Fruit fly (Drosophila melanogaster) whole organism, embryonic: ENCODE measurements around the gene ari-1.

Experiments used
- Atf-2 ChIP-seq: fragments of 200-800 bp; sonication (Bioruptor generic); optimal IDR thresholded peaks from 2 replicates; lab custom pipeline; 2016; ENCODE audit warnings: missing biosample characterization, missing genetic modification characterization
- Atf6 ChIP-seq: fragments of 200-800 bp; sonication (Bioruptor generic); IDR thresholded peaks from 2 replicates; pipeline ENCODE4 v1.3.6; 2022; ENCODE audit warnings: missing biosample characterization, missing genetic modification characterization
- CG10274 ChIP-seq: fragments of 200-800 bp; sonication (Bioruptor generic); optimal IDR thresholded peaks from 3 replicates; lab custom pipeline; 2017; ENCODE audit warnings: missing biosample characterization, mild to moderate bottlenecking, missing genetic modification characterization
- CG11504 ChIP-seq: fragments of 200-800 bp; sonication (Bioruptor generic); optimal IDR thresholded peaks from 3 replicates; lab custom pipeline; 2019; ENCODE audit warnings: missing biosample characterization, mild to moderate bottlenecking, missing genetic modification characterization, moderate library complexity
- CG12104 ChIP-seq: fragments of 200-800 bp; sonication (Bioruptor generic); optimal IDR thresholded peaks from 3 replicates; lab custom pipeline; 2016; ENCODE audit warnings: missing biosample characterization, missing genetic modification characterization
- CG12744 ChIP-seq: fragments of 200-800 bp; sonication (Bioruptor generic); optimal IDR thresholded peaks from 2 replicates; lab custom pipeline; 2016; ENCODE audit warnings: missing biosample characterization, missing genetic modification characterization
- CG14050 ChIP-seq: fragments of 200-800 bp; sonication (Bioruptor generic); IDR thresholded peaks from 3 replicates; pipeline ENCODE4 v1.3.6; 2022; ENCODE audit warnings: missing biosample characterization, missing genetic modification characterization
- CG14860 ChIP-seq: fragments of 200-800 bp; sonication (Bioruptor generic); IDR thresholded peaks from 3 replicates; pipeline ENCODE4 v1.3.6; 2022; ENCODE audit warnings: missing biosample characterization, missing genetic modification characterization; ENCODE audit not compliant: partially characterized antibody
- CG15011 ChIP-seq: fragments of 200-800 bp; sonication (Bioruptor generic); optimal IDR thresholded peaks from 3 replicates; lab custom pipeline; 2018; ENCODE audit warnings: missing biosample characterization, mild to moderate bottlenecking, missing genetic modification characterization
- CG16815 ChIP-seq: fragments of 200-800 bp; sonication (Bioruptor generic); optimal IDR thresholded peaks from 3 replicates; lab custom pipeline; 2017; ENCODE audit warnings: missing biosample characterization, mild to moderate bottlenecking, missing genetic modification characterization
- CG17612 ChIP-seq: fragments of 200-800 bp; sonication (Bioruptor generic); IDR thresholded peaks from 2 replicates; pipeline ENCODE4 v1.3.6; 2022; ENCODE audit warnings: missing biosample characterization, missing genetic modification characterization
- CG31224 ChIP-seq: fragments of 200-800 bp; sonication (Bioruptor generic); IDR thresholded peaks from 2 replicates; pipeline ENCODE4 v1.3.6; 2022; ENCODE audit warnings: missing biosample characterization, missing genetic modification characterization
- CG3726 ChIP-seq: fragments of 200-800 bp; sonication (Bioruptor generic); IDR thresholded peaks from 3 replicates; pipeline ENCODE4, ENCODE4 v1.3.6; 2022; ENCODE audit warnings: missing biosample characterization, missing genetic modification characterization
- CG4282 ChIP-seq: fragments of 200-800 bp; sonication (Bioruptor generic); optimal IDR thresholded peaks from 2 replicates; lab custom pipeline; 2016; ENCODE audit warnings: missing biosample characterization, missing genetic modification characterization
- CG4707 ChIP-seq: fragments of 200-800 bp; sonication (Bioruptor generic); optimal IDR thresholded peaks from 2 replicates; lab custom pipeline; 2018; ENCODE audit warnings: missing biosample characterization, mild to moderate bottlenecking, missing genetic modification characterization, moderate library complexity
- CG6683 ChIP-seq: fragments of 200-800 bp; sonication (Bioruptor generic); optimal IDR thresholded peaks from 2 replicates; lab custom pipeline; 2017; ENCODE audit warnings: missing biosample characterization, mild to moderate bottlenecking, missing genetic modification characterization, missing genetic modification reagents
- CG7745 ChIP-seq: fragments of 200-800 bp; sonication (Bioruptor generic); optimal IDR thresholded peaks from 2 replicates; lab custom pipeline; 2018; ENCODE audit warnings: missing biosample characterization, mild to moderate bottlenecking, missing genetic modification characterization, moderate library complexity
- CG7786 ChIP-seq: fragments of 200-800 bp; sonication (Bioruptor generic); optimal IDR thresholded peaks from 2 replicates; lab custom pipeline; 2016; ENCODE audit warnings: missing biosample characterization, missing genetic modification characterization
- CG9727 ChIP-seq: fragments of 200-800 bp; sonication (Bioruptor generic); optimal IDR thresholded peaks from 3 replicates; lab custom pipeline; 2017; ENCODE audit warnings: missing biosample characterization, mild to moderate bottlenecking, missing genetic modification characterization
- CG9932 ChIP-seq: fragments of 200-800 bp; sonication (Bioruptor generic); IDR thresholded peaks from 2 replicates; pipeline ENCODE4 v1.3.6; 2022; ENCODE audit warnings: missing biosample characterization, missing genetic modification characterization
- CHES-1-like ChIP-seq: fragments of 200-800 bp; sonication (Bioruptor generic); optimal IDR thresholded peaks from 2 replicates; lab custom pipeline; 2016; ENCODE audit warnings: missing biosample characterization, missing genetic modification characterization
- Dek ChIP-seq: fragments of 200-800 bp; sonication (Bioruptor generic); optimal IDR thresholded peaks from 3 replicates; lab custom pipeline; 2019; ENCODE audit warnings: missing biosample characterization, mild to moderate bottlenecking, missing genetic modification characterization, moderate library complexity
- Dfd ChIP-seq, 2 experiments: fragments of >200 bp; optimal IDR thresholded peaks; 2 replicates each; lab custom pipeline; 2017; ENCODE audit warnings: missing biosample characterization in 2 of 2, missing genetic modification characterization in 2 of 2
- E2f1 ChIP-seq: fragments of 200-800 bp; sonication (Bioruptor generic); IDR thresholded peaks from 2 replicates; pipeline ENCODE4 v1.3.6; 2022; ENCODE audit warnings: missing biosample characterization, missing genetic modification characterization
- Eip74EF ChIP-seq, 2 experiments: fragments of 200-800 bp in 1 of 2; fragments of >200 bp in 1 of 2; sonication (Bioruptor generic) in 1 of 2; optimal IDR thresholded peaks; 2 replicates each; lab custom pipeline; 2017 to 2019; ENCODE audit warnings: missing biosample characterization in 2 of 2, missing genetic modification characterization in 2 of 2, mild to moderate bottlenecking in 1 of 2, moderate library complexity in 1 of 2
- HHEX ChIP-seq: fragments of 200-800 bp; sonication (Bioruptor generic); optimal IDR thresholded peaks from 3 replicates; lab custom pipeline; 2017; ENCODE audit warnings: missing biosample characterization, mild to moderate bottlenecking, missing genetic modification characterization, missing genetic modification reagents
- Hr39 ChIP-seq: fragments of >200 bp; optimal IDR thresholded peaks from 2 replicates; lab custom pipeline; 2017
- Lim3 ChIP-seq: fragments of 200-800 bp; sonication (Bioruptor generic); IDR thresholded peaks from 2 replicates; pipeline ENCODE4 v1.3.6; 2022; ENCODE audit warnings: missing biosample characterization, missing genetic modification characterization
- NFAT ChIP-seq: fragments of 200-800 bp; sonication (Bioruptor generic); IDR thresholded peaks from 2 replicates; pipeline ENCODE4 v1.3.6; 2022; ENCODE audit warnings: missing biosample characterization, missing genetic modification characterization
- Nf-YB ChIP-seq: fragments of 200-800 bp; sonication (Bioruptor generic); optimal IDR thresholded peaks from 3 replicates; lab custom pipeline; 2019; ENCODE audit warnings: missing biosample characterization, mild to moderate bottlenecking, missing genetic modification characterization, moderate library complexity
- Scr ChIP-seq: fragments of 200-800 bp; sonication (Bioruptor generic); IDR thresholded peaks from 2 replicates; pipeline ENCODE4 v1.3.6; 2022; ENCODE audit warnings: missing biosample characterization, missing genetic modification characterization; ENCODE audit not compliant: partially characterized antibody
- Spps ChIP-seq: fragments of 200-800 bp; sonication (Bioruptor generic); optimal IDR thresholded peaks from 2 replicates; lab custom pipeline; 2018; ENCODE audit warnings: missing biosample characterization, mild to moderate bottlenecking, missing genetic modification characterization
- Ssrp ChIP-seq: fragments of 200-800 bp; sonication (Bioruptor generic); optimal IDR thresholded peaks from 2 replicates; lab custom pipeline; 2018; ENCODE audit warnings: missing biosample characterization, mild to moderate bottlenecking, missing genetic modification characterization, moderate library complexity
- Usf ChIP-seq: fragments of 200-800 bp; sonication (Bioruptor generic); optimal IDR thresholded peaks from 2 replicates; lab custom pipeline; 2017; ENCODE audit warnings: missing genotype, missing biosample characterization, missing genetic modification characterization
- al ChIP-seq: fragments of 200-800 bp; sonication (Bioruptor generic); IDR thresholded peaks from 2 replicates; pipeline ENCODE4 v1.3.6; 2022; ENCODE audit warnings: missing biosample characterization, missing genetic modification characterization
- ap ChIP-seq: fragments of 200-800 bp; sonication (Bioruptor generic); IDR thresholded peaks from 2 replicates; pipeline ENCODE4 v1.3.6; 2022; ENCODE audit warnings: missing biosample characterization, missing genetic modification characterization
- bsh ChIP-seq, 2 experiments: fragments of 200-800 bp; sonication (Bioruptor generic); optimal IDR thresholded peaks; 2 replicates each; lab custom pipeline; 2017 to 2018; ENCODE audit warnings: mild to moderate bottlenecking in 2 of 2, missing biosample characterization in 2 of 2, missing genetic modification characterization in 2 of 2, moderate library complexity in 1 of 2
- dan ChIP-seq: fragments of 200-800 bp; sonication (Bioruptor generic); IDR thresholded peaks from 2 replicates; pipeline ENCODE4 v1.3.6; 2022; ENCODE audit warnings: missing biosample characterization, missing genetic modification characterization
- dimm ChIP-seq: fragments of 200-800 bp; sonication (Bioruptor generic); IDR thresholded peaks from 2 replicates; pipeline ENCODE4 v1.3.6; 2022; ENCODE audit warnings: missing biosample characterization, missing genetic modification characterization
- dysf ChIP-seq: fragments of 200-800 bp; sonication (Bioruptor generic); IDR thresholded peaks from 3 replicates; pipeline ENCODE4 v1.3.6; 2022; ENCODE audit warnings: missing biosample characterization, missing genetic modification characterization
- kay ChIP-seq: fragments of 200-800 bp; sonication (Bioruptor generic); optimal IDR thresholded peaks from 2 replicates; lab custom pipeline; 2016; ENCODE audit warnings: missing biosample characterization, missing genetic modification characterization
- lab ChIP-seq: fragments of 200-800 bp; sonication (Bioruptor generic); optimal IDR thresholded peaks from 3 replicates; lab custom pipeline; 2017; ENCODE audit warnings: missing biosample characterization, missing genetic modification characterization, mild to moderate bottlenecking, moderate library complexity, missing genetic modification reagents
- onecut ChIP-seq: fragments of 200-800 bp; sonication (Bioruptor generic); IDR thresholded peaks from 2 replicates; pipeline ENCODE4 v1.3.6; 2022; ENCODE audit warnings: missing biosample characterization, missing genetic modification characterization
- pan ChIP-seq, 4 experiments: fragments of >200 bp in 3 of 4; fragments of 200-800 bp in 1 of 4; sonication (Bioruptor generic) in 1 of 4; optimal IDR thresholded peaks in 3 of 4; IDR thresholded peaks in 1 of 4; 2 replicates each; pipeline versions ENCODE4 v1.3.6 to Lab custom; 2017 to 2022; ENCODE audit warnings: missing biosample characterization in 2 of 4, missing genetic modification characterization in 2 of 4, mixed read lengths in 1 of 4
- pfk ChIP-seq: fragments of 200-800 bp; sonication (Bioruptor generic); optimal IDR thresholded peaks from 2 replicates; lab custom pipeline; 2018; ENCODE audit warnings: missing biosample characterization, mild to moderate bottlenecking, missing genetic modification characterization, moderate library complexity
- pzg ChIP-seq: fragments of 200-800 bp; sonication (Bioruptor generic); optimal IDR thresholded peaks from 3 replicates; lab custom pipeline; 2018; ENCODE audit warnings: missing biosample characterization, mild to moderate bottlenecking, missing genetic modification characterization, moderate library complexity
- slbo ChIP-seq: fragments of 200-800 bp; sonication (Bioruptor generic); IDR thresholded peaks from 2 replicates; pipeline ENCODE4 v1.3.6; 2022; ENCODE audit warnings: missing biosample characterization, missing genetic modification characterization
- stwl ChIP-seq: fragments of 200-800 bp; sonication (Bioruptor generic); optimal IDR thresholded peaks from 3 replicates; lab custom pipeline; 2018; ENCODE audit warnings: missing biosample characterization, mild to moderate bottlenecking, missing genetic modification characterization, moderate library complexity
- sug ChIP-seq: fragments of 200-800 bp; optimal IDR thresholded peaks from 2 replicates; lab custom pipeline; 2019; ENCODE audit warnings: missing biosample characterization, mild to moderate bottlenecking, missing genetic modification characterization, moderate library complexity
- unc-4 ChIP-seq: fragments of 200-800 bp; sonication (Bioruptor generic); IDR thresholded peaks from 2 replicates; pipeline ENCODE4 v1.3.6; 2022; ENCODE audit warnings: missing biosample characterization, missing genetic modification characterization; ENCODE audit not compliant: partially characterized antibody
- z ChIP-seq: fragments of 200-800 bp; sonication (Bioruptor generic); IDR thresholded peaks from 3 replicates; pipeline ENCODE4 v1.3.6; 2022; ENCODE audit warnings: missing biosample characterization, missing genetic modification characterization

The ari-1 gene

DNA sequence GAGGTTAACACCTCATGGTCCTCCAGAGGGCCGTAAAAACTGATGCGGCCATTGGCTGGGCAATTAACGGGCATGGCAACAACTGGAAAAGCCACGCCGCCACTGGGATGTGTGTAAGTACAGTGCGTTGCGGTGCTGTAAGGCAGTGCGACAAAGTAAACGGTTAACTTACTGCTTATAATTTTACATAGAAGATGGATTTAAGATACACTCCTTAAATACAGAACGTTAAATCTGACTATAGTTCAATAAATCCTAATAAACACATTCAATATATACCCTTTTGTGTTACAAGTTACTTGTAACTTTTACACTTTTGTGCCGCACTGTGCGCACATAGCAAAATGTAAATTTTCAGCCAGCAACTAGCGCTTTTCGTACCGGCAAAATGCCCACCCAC, 15.4 kb upstream of the ari-1 start (continued):
- TF ChIP-seq lab (GFP tag; lab: Kevin White, UChicago) (peak; percentile 56), kay (no peak), CG14050 (GFP tag; lab: Robert Waterston, UW) (no peak), Spps (tag; lab: Kevin White, UChicago) (no peak), CG9932 (GFP tag; lab: Robert Waterston, UW) (0 out of 2 replicates have a peak, but pooled peaks have one; percentile 20), pan (optimal IDR thresholded peaks at IDR 0.05; lab: Kevin White, UChicago) (no peak), pan (GFP tag; optimal IDR thresholded peaks at IDR 0.05 in 1 of 2, IDR thresholded peaks at IDR 0.05 in 1 of 2) (no peak), Dek (tag; lab: Kevin White, UChicago) (no peak), Atf-2 (no peak), dimm (GFP tag; lab: Robert Waterston, UW) (no peak), CG16815 (GFP tag; lab: Kevin White, UChicago) (no peak), CG3726 (GFP tag; lab: Robert Waterston, UW) (no peak), CG10274 (GFP tag; lab: Kevin White, UChicago) (no peak), E2f1 (GFP tag; lab: Robert Waterston, UW) (peak; percentile 23; the same call in 1 of the 2 replicates), stwl (tag; lab: Kevin White, UChicago) (no peak), CG15011 (no peak), CG7745 (tag; lab: Kevin White, UChicago) (no peak), unc-4 (GFP tag; lab: Robert Waterston, UW) (no peak), CG31224 (no peak), CG11504 (tag; lab: Kevin White, UChicago) (peak; percentile 28), Ssrp (no peak), CG14860 (GFP tag; lab: Robert Waterston, UW) (no peak), dan (GFP tag; lab: Robert Waterston, UW) (no peak), slbo (peak; percentile 9; the same call in 1 of the 2 replicates), CG12744 (no peak), CG17612 (GFP tag; lab: Robert Waterston, UW) (no peak), ap (GFP tag; lab: Robert Waterston, UW) (no peak), pfk (GFP tag; lab: Kevin White, UChicago) (no peak), Dfd (GFP tag; optimal IDR thresholded peaks at IDR 0.05; lab: Kevin White, UChicago) (no peak), Nf-YB (GFP tag; lab: Kevin White, UChicago) (no peak), Usf (no peak), CG12104 (GFP tag; lab: Kevin White, UChicago) (no peak), onecut (GFP tag; lab: Robert Waterston, UW) (no peak), CG9727 (GFP tag; lab: Kevin White, UChicago) (no peak), CG6683 (GFP tag; lab: Kevin White, UChicago) (no peak), CG4707 (GFP tag; lab: Kevin White, UChicago) (no peak), CG4282 (GFP tag; lab: Kevin White, UChicago) (no peak), HHEX (peak; percentile 28), bsh (GFP tag; optimal IDR thresholded peaks at IDR 0.05; lab: Kevin White, UChicago) (no peak), Lim3 (GFP tag; lab: Robert Waterston, UW) (no peak), CHES-1-like (GFP tag; lab: Kevin White, UChicago) (no peak), pzg (GFP tag; lab: Kevin White, UChicago) (no peak), z (GFP tag; lab: Robert Waterston, UW) (no peak), sug (tag; lab: Kevin White, UChicago) (no peak), Atf6 (GFP tag; lab: Robert Waterston, UW) (peak; percentile 23; the same call in 1 of the 2 replicates), dysf (GFP tag; lab: Robert Waterston, UW) (peak; percentile 59; the same call in 2 of the 3 replicates), Scr (GFP tag; lab: Robert Waterston, UW) (no peak), NFAT (GFP tag; lab: Robert Waterston, UW) (no peak), CG7786 (GFP tag; lab: Kevin White, UChicago) (no peak), Hr39 (lab: Kevin White, UChicago) (no peak), Eip74EF (GFP tag; optimal IDR thresholded peaks at IDR 0.05; lab: Kevin White, UChicago) (no peak), al (peak; percentile 11; the same call in 1 of the 2 replicates)
